Fruit fly (Drosophila melanogaster) whole organism: ENCODE data around the gene RNF220.

Experiments used
- CG8478 ChIP-seq: fragments of >200 bp; optimal IDR thresholded peaks from 2 replicates; lab custom pipeline; 2018; ENCODE audit warnings: inconsistent platforms
- Dll ChIP-seq: fragments of >200 bp; optimal IDR thresholded peaks from 2 replicates; lab custom pipeline; 2017
- EcR ChIP-seq, 2 experiments: fragments of >200 bp; optimal IDR thresholded peaks; 2 replicates each; lab custom pipeline; 2017; ENCODE audit warnings: missing biosample characterization in 2 of 2, missing genetic modification characterization in 2 of 2, missing genetic modification reagents in 2 of 2
- pan ChIP-seq: fragments of >200 bp; optimal IDR thresholded peaks from 2 replicates; lab custom pipeline; 2017
- psq ChIP-seq: fragments of >200 bp; optimal IDR thresholded peaks from 2 replicates; lab custom pipeline; 2017
- usp ChIP-seq: fragments of >200 bp; optimal IDR thresholded peaks from 2 replicates; lab custom pipeline; 2017; ENCODE audit warnings: missing biosample characterization, missing genetic modification characterization, mixed read lengths

RNF220 gene

DNA sequence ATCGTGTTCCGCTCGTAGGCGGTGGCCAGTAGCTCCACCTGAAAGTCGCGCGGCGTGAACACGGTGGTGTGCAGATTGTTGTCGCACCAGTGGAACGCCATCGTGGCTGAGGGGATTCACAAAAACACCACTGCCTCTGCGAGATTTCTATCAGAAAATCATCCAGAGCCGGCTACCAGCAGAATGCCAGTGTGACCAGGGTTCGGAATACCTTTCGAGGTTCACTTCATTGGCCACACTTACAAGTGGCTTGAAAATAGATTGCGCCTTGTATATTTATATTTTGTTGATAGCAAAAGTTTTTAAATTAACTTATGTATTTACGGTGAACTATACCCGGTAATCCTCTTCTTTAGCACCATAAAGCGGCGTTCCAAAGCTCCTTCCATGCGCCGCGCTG is 14.7 kb upstream of the RNF220 start, which contains the start of the genes Dcr-1 and CG6985:
Dcr-1 (minus strand) TSS at position 162 of the 400 bp plus-strand sequence.
CG6985 (plus strand) TSS at position 221 of the 400 bp plus-strand sequence.
- TF ChIP-seq EcR (GFP tag; optimal IDR thresholded peaks at IDR 0.05; lab: Kevin White, UChicago) (no peak), Dll (lab: Kevin White, UChicago) (no peak), pan (lab: Kevin White, UChicago) (no peak), usp (GFP tag; lab: Kevin White, UChicago) (no peak), psq (no peak), CG8478 (lab: Kevin White, UChicago) (no peak)

DNA sequence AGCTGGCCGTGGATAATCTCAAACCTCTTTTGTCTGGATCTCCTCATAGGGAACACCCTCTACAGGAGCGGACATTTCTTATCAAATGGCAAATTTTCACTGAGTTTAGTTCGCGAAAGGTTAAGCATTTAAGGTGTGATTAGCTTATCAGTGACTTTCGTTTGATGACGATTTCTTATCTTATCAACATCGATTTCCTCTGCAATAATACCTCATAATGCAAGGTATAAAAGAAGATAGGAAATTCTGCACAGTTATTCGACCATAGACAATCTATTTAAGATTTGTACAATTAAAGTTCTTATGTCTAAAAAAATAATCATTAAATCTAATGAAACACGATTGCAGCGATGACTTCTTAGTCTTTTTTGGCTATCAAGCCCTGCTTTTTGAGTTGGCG is 7.5 kb upstream of the RNF220 start, which contains the start of gene Takl2:
Takl2 (minus strand) TSS at position 101 of the 400 bp plus-strand sequence.
- no peak for TF ChIP-seq usp (GFP tag; lab: Kevin White, UChicago)
- no peak for TF ChIP-seq psq
- TF ChIP-seq Dll (lab: Kevin White, UChicago): no peak
- no peak for TF ChIP-seq CG8478 (lab: Kevin White, UChicago)
- TF ChIP-seq pan (lab: Kevin White, UChicago): no peak
- TF ChIP-seq EcR (GFP tag; optimal IDR thresholded peaks at IDR 0.05; lab: Kevin White, UChicago): no peak

DNA sequence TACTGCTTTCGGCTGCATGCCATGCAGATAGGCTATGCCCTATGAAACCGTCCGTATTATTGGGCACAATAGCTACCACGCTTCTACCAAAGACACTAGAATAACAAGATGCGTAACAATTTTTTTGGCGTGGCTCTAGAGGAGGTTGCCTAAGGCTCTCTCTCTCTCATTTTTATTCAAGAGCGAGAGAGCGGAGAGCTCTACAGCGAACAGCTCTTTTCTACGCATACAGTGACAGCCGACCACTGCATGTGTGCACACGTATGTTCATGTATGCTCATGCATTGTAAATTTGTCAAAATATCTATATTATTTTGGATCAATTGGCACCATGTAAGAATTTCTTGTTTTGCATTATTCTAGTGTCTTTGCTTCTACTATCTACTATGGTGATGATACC is 6.8 kb upstream of the RNF220 start:
- TF ChIP-seq Dll (lab: Kevin White, UChicago) (no peak), usp (GFP tag; lab: Kevin White, UChicago) (no peak)

DNA sequence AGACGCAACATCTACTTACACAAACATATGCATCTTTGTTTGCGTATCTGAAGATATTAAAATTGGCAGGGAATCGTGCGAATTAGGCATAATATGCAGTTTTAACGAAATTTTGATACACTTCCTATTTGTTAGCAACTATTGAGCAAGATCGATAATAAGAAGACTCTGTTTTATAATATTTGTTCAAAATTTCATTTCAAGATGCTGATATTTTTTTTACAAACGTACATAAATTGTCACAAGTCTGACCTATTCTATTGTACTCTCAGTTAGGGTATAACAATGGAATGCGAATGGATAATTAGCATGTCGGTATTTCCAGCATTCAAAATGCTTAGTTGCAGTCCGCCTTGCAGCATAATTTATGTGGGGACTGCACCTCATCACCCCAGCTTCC is 1.6 kb upstream of the RNF220 start:
- TF ChIP-seq pan (lab: Kevin White, UChicago) (no peak), EcR (GFP tag; optimal IDR thresholded peaks at IDR 0.05; lab: Kevin White, UChicago) (no peak), psq (no peak), Dll (lab: Kevin White, UChicago) (no peak), usp (GFP tag; lab: Kevin White, UChicago) (no peak), CG8478 (lab: Kevin White, UChicago) (no peak)

DNA sequence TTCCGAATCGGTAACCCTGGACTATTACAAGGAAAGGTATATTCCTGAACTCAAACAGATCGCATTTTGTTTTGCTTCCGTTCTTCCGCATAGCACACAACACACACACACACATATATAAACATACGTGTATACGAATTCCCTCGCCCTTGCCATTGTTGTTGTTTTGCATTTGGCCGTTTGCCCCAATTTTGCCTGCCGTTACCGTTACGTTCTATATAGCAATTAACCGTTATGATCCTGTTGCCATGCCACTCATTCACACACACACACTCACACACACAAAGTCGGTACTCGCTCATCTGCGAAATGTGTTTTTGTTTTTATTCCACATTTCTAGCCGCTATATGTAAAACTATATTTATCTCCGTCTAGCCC is 1.2 kb upstream of the RNF220 start:
- no peak for TF ChIP-seq psq
- no peak for TF ChIP-seq usp (GFP tag; lab: Kevin White, UChicago)
- TF ChIP-seq EcR (GFP tag; optimal IDR thresholded peaks at IDR 0.05; lab: Kevin White, UChicago): no peak
- no peak for TF ChIP-seq Dll (lab: Kevin White, UChicago)
- no peak for TF ChIP-seq CG8478 (lab: Kevin White, UChicago)
- no peak for TF ChIP-seq pan (lab: Kevin White, UChicago)

DNA sequence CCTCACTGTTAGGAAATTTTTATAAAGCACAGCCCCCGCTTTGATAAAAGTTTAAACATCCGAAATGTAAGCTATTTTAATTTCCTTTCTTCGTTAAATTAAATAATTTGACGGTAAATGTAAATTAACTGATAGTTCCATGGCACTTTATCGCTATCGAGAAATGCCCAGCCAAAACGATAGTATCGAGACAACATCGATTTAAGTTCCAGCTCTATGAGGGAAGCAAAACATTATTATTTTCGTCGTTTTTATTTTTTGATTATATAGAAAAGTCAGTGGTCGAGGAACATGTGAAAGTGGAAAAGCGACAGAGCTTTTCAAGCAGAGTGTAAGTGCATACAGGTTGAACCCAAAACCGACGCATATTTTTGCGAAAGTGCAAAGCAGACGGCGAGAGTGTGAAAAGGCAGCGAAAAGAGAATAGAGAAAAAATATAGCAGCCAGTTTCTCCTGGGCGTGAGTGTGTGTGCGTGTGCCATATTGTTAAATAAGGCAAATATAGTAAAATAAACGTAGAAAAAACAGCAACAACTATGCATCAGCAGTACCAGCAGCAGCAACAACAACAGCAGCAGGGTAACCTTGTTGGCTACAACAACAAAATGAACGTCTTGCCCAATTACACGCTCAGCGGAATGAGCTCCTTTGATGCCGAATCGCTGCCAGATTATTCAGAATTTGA is 699 bp upstream of the RNF220 start, which contains the start of gene CG45049:
CG45049 (plus strand) TSS at position 197 of the 685 bp plus-strand sequence.
- TF ChIP-seq psq (no peak), usp (GFP tag; lab: Kevin White, UChicago) (no peak), pan (lab: Kevin White, UChicago) (no peak), EcR (GFP tag; optimal IDR thresholded peaks at IDR 0.05; lab: Kevin White, UChicago) (no peak), CG8478 (lab: Kevin White, UChicago) (no peak), Dll (lab: Kevin White, UChicago) (no peak)

DNA sequence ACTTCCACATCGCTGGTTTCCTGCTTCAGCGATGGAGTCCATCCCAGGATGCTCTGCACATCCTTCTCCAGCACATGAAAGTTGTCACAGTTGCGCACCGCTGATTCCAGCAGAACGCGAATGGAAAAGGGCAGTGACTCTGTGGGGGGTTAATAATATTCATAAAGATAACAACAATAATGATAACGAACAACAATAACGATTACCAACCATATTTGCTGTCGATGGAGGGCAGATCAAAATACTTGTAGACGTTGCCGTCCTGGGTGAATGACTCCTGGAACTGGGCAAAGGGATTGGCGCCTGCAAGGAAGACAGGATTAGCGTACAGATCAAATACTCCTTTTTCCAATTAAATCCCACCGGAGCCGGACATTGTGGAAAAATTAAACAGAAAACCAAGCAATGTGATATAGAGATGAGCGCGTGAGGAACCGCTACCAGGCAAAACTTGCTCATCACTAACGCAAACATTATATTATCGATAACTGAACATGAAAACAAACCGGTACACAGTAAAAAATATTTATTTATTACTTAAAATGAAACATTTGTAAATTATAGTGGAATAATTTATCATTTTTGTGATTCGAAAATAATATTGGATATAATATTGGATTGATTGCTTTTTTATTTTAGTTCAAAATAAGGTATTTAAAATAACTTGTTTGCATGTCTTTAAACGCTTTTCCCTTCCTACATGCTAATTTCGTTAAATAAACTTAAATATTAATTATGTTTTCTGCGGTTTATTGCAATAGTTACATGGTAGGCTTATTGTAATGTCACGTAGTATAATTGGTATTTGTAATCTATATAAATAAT is 1.9 kb downstream of the RNF220 start, which contains the start of gene Irp-1A:
Irp-1A (minus strand) TSS at position 439 of the 825 bp plus-strand sequence.
- TF ChIP-seq psq: no peak
- TF ChIP-seq CG8478 (lab: Kevin White, UChicago): no peak

DNA sequence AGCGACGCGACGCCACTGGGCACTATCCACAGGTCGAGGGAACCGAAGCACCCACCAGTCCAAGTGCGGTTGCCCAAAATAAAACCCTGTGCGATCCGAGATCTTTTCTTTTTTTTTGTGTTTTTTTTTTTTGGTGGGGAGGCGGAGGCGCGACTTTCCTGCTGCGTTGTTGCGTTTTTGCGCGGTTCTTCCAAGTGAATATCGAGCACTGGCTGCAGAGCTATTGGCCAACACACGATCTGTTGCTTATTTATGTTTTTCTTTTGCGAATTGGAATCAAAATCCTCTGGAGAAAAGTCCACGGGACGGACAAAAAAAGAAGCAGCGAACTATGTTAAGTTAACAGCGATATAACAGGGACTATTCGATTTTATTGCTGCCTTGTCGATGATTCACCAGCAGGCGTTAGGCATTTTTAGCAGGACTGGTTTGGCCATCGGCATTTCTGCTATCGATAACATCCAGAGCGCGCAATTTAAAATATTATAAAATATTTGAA is 5.4 kb downstream of the RNF220 start, which contains the start of gene wge:
wge (minus strand) TSS at position 343 of the 499 bp plus-strand sequence.
- TF ChIP-seq CG8478 (lab: Kevin White, UChicago) (no peak), pan (lab: Kevin White, UChicago) (no peak), usp (GFP tag; lab: Kevin White, UChicago) (no peak), Dll (lab: Kevin White, UChicago) (no peak), EcR (GFP tag; optimal IDR thresholded peaks at IDR 0.05; lab: Kevin White, UChicago) (no peak), psq (no peak)

DNA sequence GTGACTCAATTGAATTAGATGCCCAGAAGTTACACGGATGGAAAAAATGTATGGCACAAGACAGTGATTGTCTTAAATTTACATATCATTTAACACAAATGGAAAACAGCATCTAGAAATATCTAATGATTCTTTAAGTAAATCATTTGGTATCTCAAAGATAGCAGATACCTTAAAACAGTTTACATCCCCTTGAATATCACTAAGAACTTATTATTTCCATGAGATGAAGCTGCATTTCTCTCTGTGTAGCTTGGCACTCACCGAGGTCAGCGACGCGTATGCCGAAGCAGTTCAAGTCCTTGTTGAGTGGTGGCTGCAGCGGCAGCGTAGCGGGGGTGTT is 6.6 kb downstream of the RNF220 start:
- TF ChIP-seq CG8478 (lab: Kevin White, UChicago) (no peak), Dll (lab: Kevin White, UChicago) (no peak), pan (lab: Kevin White, UChicago) (no peak), EcR (GFP tag; optimal IDR thresholded peaks at IDR 0.05; lab: Kevin White, UChicago) (no peak), psq (no peak), usp (GFP tag; lab: Kevin White, UChicago) (no peak)

DNA sequence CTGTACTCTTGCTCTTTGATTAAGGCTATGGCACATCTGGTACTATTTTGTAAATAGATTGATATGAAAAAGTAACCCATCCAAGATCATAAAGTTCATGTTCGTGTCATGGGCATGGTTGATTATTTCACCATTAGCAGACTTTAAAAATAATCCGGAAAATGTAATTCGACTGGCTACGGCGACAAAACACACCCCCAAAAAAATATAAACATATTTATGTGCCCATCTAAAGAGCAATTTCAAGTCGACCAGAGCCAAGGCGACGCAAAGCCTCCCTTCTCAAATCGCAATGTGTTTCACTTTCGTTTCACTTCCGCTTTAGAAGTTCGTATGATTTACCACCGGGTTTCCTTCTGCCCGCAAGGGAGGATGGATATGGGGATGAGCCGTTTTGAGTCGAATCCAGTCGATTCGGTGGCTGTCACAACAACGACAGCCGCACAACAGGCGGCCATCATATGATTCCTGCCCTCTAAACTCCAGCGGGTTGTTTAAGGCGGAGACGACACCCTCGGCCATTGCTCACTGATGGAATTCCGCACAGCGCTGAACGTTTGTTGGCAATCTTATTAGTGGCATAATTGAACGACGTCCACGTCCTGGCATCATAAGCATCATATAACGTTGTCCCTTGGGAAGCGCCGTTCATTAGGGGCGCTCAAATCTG is 7.1 kb downstream of the RNF220 start:
- TF ChIP-seq usp (GFP tag; lab: Kevin White, UChicago) (no peak), EcR (GFP tag; optimal IDR thresholded peaks at IDR 0.05; lab: Kevin White, UChicago) (no peak), Dll (lab: Kevin White, UChicago) (no peak), CG8478 (lab: Kevin White, UChicago) (no peak), psq (no peak), pan (lab: Kevin White, UChicago) (no peak)

DNA sequence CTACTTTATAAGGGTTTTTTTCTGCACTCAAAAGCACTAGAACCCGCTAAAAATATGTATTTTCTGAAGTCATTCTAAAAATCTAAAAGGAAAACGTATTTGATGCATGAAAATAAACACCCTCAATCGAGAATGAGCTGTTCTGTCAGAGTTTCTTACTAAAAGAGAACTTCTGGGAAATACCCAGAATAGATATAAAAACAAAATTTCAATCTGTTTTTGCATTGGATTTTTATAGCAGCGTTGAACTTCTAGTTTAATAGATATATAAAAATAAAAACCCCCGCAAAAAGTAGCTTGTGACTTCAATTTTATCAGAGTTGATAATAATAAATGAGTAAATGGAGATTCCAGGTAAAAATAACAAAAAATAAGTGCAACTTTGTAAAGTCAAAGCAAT is 7.8 kb downstream of the RNF220 start:
- no peak for TF ChIP-seq Dll (lab: Kevin White, UChicago)
- TF ChIP-seq pan (lab: Kevin White, UChicago): no peak
- no peak for TF ChIP-seq CG8478 (lab: Kevin White, UChicago)
- TF ChIP-seq EcR (GFP tag; optimal IDR thresholded peaks at IDR 0.05; lab: Kevin White, UChicago): no peak
- no peak for TF ChIP-seq usp (GFP tag; lab: Kevin White, UChicago)
- TF ChIP-seq psq: no peak
